Worm (Caenorhabditis elegans) whole organism, L4 larva: ENCODE results near the gene T19C4.5.

Experiments
- F26F4.8 ChIP-seq: fragments of 200-800 bp; sonication (Bioruptor generic); conservative IDR thresholded peaks from 2 replicates; pipeline ENCODE4 v1.3.6; 2022; ENCODE audit warnings: missing genetic modification characterization, missing compliant biosample characterization
- F37D6.2 ChIP-seq: sonication (generic microtip); optimal IDR thresholded peaks from 2 replicates; lab custom pipeline; 2016; ENCODE audit warnings: mild to moderate bottlenecking, missing genetic modification characterization, missing compliant biosample characterization
- F49E8.2 ChIP-seq: sonication (generic microtip); optimal IDR thresholded peaks from 2 replicates; lab custom pipeline; 2016; ENCODE audit warnings: missing compliant biosample characterization, mild to moderate bottlenecking, missing genetic modification characterization, borderline replicate concordance
- R02D3.7 ChIP-seq: fragments of 150-350 bp; sonication (generic microtip); optimal IDR thresholded peaks from 3 replicates; lab custom pipeline; 2014; ENCODE audit warnings: missing biosample characterization, missing genetic modification characterization
- ZK337.2 ChIP-seq: fragments of 200-800 bp; sonication (Bioruptor generic); IDR thresholded peaks from 2 replicates; pipeline ENCODE4 v1.3.6; 2022; ENCODE audit warnings: missing genetic modification reagents, missing genetic modification characterization, missing compliant biosample characterization
- ZK546.5 ChIP-seq, 2 experiments: sonication (generic microtip); optimal IDR thresholded peaks; 2 replicates each; lab custom pipeline; 2017; ENCODE audit warnings: missing biosample characterization in 2 of 2, missing genetic modification characterization in 2 of 2
- cey-2 ChIP-seq: sonication (generic microtip); optimal IDR thresholded peaks from 3 replicates; lab custom pipeline; 2017; ENCODE audit warnings: missing genetic modification characterization, mild to moderate bottlenecking, missing compliant biosample characterization, antibody characterized with exemption, borderline replicate concordance; ENCODE audit not compliant: insufficient read depth
- dmd-9 ChIP-seq: fragments of 200-800 bp; sonication (Bioruptor generic); IDR thresholded peaks from 2 replicates; pipeline ENCODE4 v1.3.6; 2022; ENCODE audit warnings: missing genetic modification reagents, missing genetic modification characterization, missing compliant biosample characterization
- fkh-10 ChIP-seq: fragments of 150-350 bp; optimal IDR thresholded peaks from 2 replicates; lab custom pipeline; 2014; ENCODE audit warnings: missing biosample characterization, missing genetic modification reagents, missing genetic modification characterization
- fos-1 ChIP-seq: fragments of 150-350 bp; optimal IDR thresholded peaks from 2 replicates; lab custom pipeline; 2014; ENCODE audit warnings: missing biosample characterization, missing genetic modification characterization
- hlh-11 ChIP-seq: fragments of 200-800 bp; sonication (Bioruptor generic); optimal IDR thresholded peaks from 2 replicates; lab custom pipeline; 2018; ENCODE audit warnings: mild to moderate bottlenecking, missing genetic modification characterization, missing compliant biosample characterization
- lin-13 ChIP-seq: fragments of 150-350 bp; optimal IDR thresholded peaks from 2 replicates; lab custom pipeline; 2014; ENCODE audit warnings: missing biosample characterization, missing genetic modification reagents, missing genetic modification characterization
- lin-15B ChIP-seq: fragments of 150-350 bp; sonication (generic microtip); optimal IDR thresholded peaks from 3 replicates; lab custom pipeline; 2014; ENCODE audit warnings: missing biosample characterization, missing genetic modification characterization
- lin-38 ChIP-seq: fragments of 200-800 bp; sonication (Bioruptor generic); IDR thresholded peaks from 2 replicates; pipeline ENCODE4 v1.3.6; 2022; ENCODE audit warnings: missing genetic modification reagents, missing genetic modification characterization, missing compliant biosample characterization
- madf-9 ChIP-seq: fragments of 200-800 bp; sonication (Bioruptor generic); conservative IDR thresholded peaks from 2 replicates; pipeline ENCODE4 v1.3.6; 2022; ENCODE audit warnings: missing genetic modification reagents, missing genetic modification characterization, missing compliant biosample characterization
- nhr-237 ChIP-seq: sonication (generic microtip); optimal IDR thresholded peaks from 2 replicates; lab custom pipeline; 2017; ENCODE audit warnings: missing biosample characterization, missing genetic modification characterization
- nhr-41 ChIP-seq: fragments of 200-800 bp; sonication (Bioruptor generic); IDR thresholded peaks from 2 replicates; pipeline ENCODE4 v1.3.6; 2022; ENCODE audit warnings: missing genetic modification reagents, missing genetic modification characterization, missing compliant biosample characterization
- nhr-6 ChIP-seq: fragments of 150-350 bp; optimal IDR thresholded peaks from 2 replicates; lab custom pipeline; 2014; ENCODE audit warnings: missing biosample characterization, missing genetic modification characterization
- snpc-1.2 ChIP-seq: fragments of 200-800 bp; sonication (Bioruptor generic); IDR thresholded peaks from 2 replicates; pipeline ENCODE4 v1.3.6; 2022; ENCODE audit warnings: missing genetic modification reagents, missing genetic modification characterization, missing compliant biosample characterization
- spr-3 ChIP-seq: fragments of 200-800 bp; sonication (Bioruptor generic); optimal IDR thresholded peaks from 2 replicates; lab custom pipeline; 2018; ENCODE audit warnings: mild to moderate bottlenecking, missing genetic modification characterization, missing compliant biosample characterization
- tra-1 ChIP-seq: fragments of 200-800 bp; sonication (Bioruptor generic); IDR thresholded peaks from 2 replicates; pipeline ENCODE4 v1.3.6; 2022; ENCODE audit warnings: missing genetic modification reagents, missing genetic modification characterization, missing compliant biosample characterization
- unc-130 ChIP-seq: sonication (generic microtip); optimal IDR thresholded peaks from 2 replicates; lab custom pipeline; 2016; ENCODE audit warnings: missing genetic modification reagents, missing genetic modification characterization, missing compliant biosample characterization
- unc-62 ChIP-seq, 3 experiments: fragments of 150-350 bp in 1 of 3; sonication (generic microtip); optimal IDR thresholded peaks in 2 of 3; peaks in 1 of 3; 1 replicate in 1 of 3; 2 replicates in 2 of 3; lab custom pipeline; 2014 to 2017; ENCODE audit warnings: missing biosample characterization in 3 of 3, missing genetic modification characterization in 3 of 3, missing genetic modification reagents in 3 of 3, missing genotype in 1 of 3

T19C4.5 gene

DNA sequence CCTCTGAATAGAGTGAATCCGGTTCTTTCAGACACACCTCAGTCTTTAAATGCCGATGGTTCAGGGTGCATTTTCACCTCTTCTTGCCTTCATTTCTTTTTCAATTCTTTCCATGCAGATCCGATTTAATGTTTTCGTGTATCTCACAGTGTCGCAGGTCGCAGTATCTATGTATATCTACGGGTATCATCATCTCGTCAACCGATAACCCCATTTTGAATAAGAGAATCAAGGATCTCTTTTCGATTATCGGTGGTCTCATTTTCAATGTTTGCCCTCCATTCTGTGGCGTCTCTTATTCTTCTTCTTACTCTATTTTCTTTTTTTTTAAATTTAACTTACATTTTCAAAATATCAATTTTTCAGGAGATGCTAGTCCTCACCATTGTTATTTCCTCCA, 48.9 kb downstream of the T19C4.5 start, which contains the start of gene T19B10.2:
Gene T19B10.2, plus strand, starts transcription at position 367 of the 400 bp plus-strand sequence.
- TF ChIP-seq unc-130 (GFP tag; lab: Kevin White, UChicago) (no peak), tra-1 (GFP tag; lab: Robert Waterston, UW) (no peak), fos-1 (no peak), nhr-237 (no peak), cey-2 (tag; lab: Kevin White, UChicago) (no peak), lin-15B (tag; lab: Kevin White, UChicago) (no peak), F49E8.2 (tag; lab: Kevin White, UChicago) (no peak), ZK546.5 (tag; optimal IDR thresholded peaks at IDR 0.05; lab: Kevin White, UChicago) (no peak), hlh-11 (no peak), dmd-9 (GFP tag; lab: Robert Waterston, UW) (no peak), lin-38 (GFP tag; lab: Robert Waterston, UW) (no peak), nhr-41 (GFP tag; lab: Robert Waterston, UW) (no peak), madf-9 (GFP tag; lab: Robert Waterston, UW) (no peak), ZK337.2 (GFP tag; lab: Robert Waterston, UW) (no peak), snpc-1.2 (GFP tag; lab: Robert Waterston, UW) (no peak), fkh-10 (GFP tag; lab: Kevin White, UChicago) (no peak), F37D6.2 (tag; lab: Kevin White, UChicago) (no peak), F26F4.8 (GFP tag; lab: Robert Waterston, UW) (no peak), R02D3.7 (no peak), spr-3 (GFP tag; lab: Kevin White, UChicago) (no peak)

DNA sequence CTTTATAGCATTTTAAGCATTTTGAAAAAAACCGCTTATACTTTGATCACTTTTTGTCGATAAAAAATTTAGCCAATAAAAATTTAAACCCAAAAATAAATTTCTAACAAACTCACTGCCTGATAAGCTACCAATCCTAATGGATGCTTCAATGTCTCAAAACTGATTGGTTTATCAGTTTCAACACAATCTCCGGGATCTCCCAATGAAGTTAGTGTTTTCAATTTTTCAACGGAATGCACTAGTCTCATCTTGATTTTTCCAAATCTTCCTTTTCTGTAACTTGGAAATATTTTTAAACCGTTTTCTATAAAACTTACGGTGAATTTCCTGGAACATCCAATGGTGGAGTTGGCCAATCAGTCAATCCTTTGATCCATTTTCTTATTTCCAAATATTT, 51.7 kb downstream of the T19C4.5 start:
- TF ChIP-seq lin-13 (GFP tag; lab: Kevin White, UChicago) = no peak
- TF ChIP-seq unc-62 (GFP tag; optimal IDR thresholded peaks at IDR 0.05 in 1 of 2; lab: Kevin White, UChicago) = peak in 1 of 2 experiments; percentile 91
- no peak for TF ChIP-seq unc-62 (tag; optimal IDR thresholded peaks at IDR 0.05; lab: Kevin White, UChicago)
- no peak for TF ChIP-seq nhr-6 (tag; lab: Kevin White, UChicago)
- TF ChIP-seq cey-2 (tag; lab: Kevin White, UChicago) = no peak
- TF ChIP-seq, all 104 proteins: peak for 1
